Fruit fly (Drosophila melanogaster) whole organism, embryonic: ENCODE data around the gene Idi.
A peak's percentile ranks its signal among the peaks of the same experiment; 100 is the strongest.

Source experiments
- Atf6 ChIP-seq: fragments of 200-800 bp; sonication (Bioruptor generic); IDR thresholded peaks from 2 replicates; pipeline ENCODE4 v1.3.6; 2022; ENCODE audit warnings: missing biosample characterization, missing genetic modification characterization
- Bgb ChIP-seq: fragments of 200-800 bp; sonication (Bioruptor generic); IDR thresholded peaks from 2 replicates; pipeline ENCODE4 v1.3.6; 2022; ENCODE audit warnings: missing biosample characterization, missing genetic modification characterization; ENCODE audit not compliant: partially characterized antibody
- CG11696 ChIP-seq: fragments of 200-800 bp; sonication (Bioruptor generic); IDR thresholded peaks from 2 replicates; pipeline ENCODE4 v1.3.6; 2022; ENCODE audit warnings: missing biosample characterization, missing genetic modification characterization
- CG12219 ChIP-seq: fragments of 200-800 bp; sonication (Bioruptor generic); optimal IDR thresholded peaks from 3 replicates; lab custom pipeline; 2018; ENCODE audit warnings: missing biosample characterization, mild to moderate bottlenecking, missing genetic modification characterization
- CG12769 ChIP-seq: fragments of 200-800 bp; sonication (Bioruptor generic); optimal IDR thresholded peaks from 2 replicates; lab custom pipeline; 2019; ENCODE audit warnings: missing biosample characterization, mild to moderate bottlenecking, missing genetic modification characterization, moderate library complexity
- CG13287 ChIP-seq: fragments of 200-800 bp; sonication (Bioruptor generic); IDR thresholded peaks from 2 replicates; pipeline ENCODE4 v1.3.6; 2022; ENCODE audit warnings: missing biosample characterization, missing genetic modification characterization; ENCODE audit not compliant: partially characterized antibody
- CG13296 ChIP-seq: fragments of 200-800 bp; sonication (Bioruptor generic); optimal IDR thresholded peaks from 3 replicates; lab custom pipeline; 2018; ENCODE audit warnings: missing biosample characterization, mild to moderate bottlenecking, missing genetic modification characterization
- CG14710 ChIP-seq: fragments of 200-800 bp; sonication (Bioruptor generic); optimal IDR thresholded peaks from 3 replicates; lab custom pipeline; 2019; ENCODE audit warnings: missing biosample characterization, mild to moderate bottlenecking, missing genetic modification characterization, moderate library complexity
- CG14860 ChIP-seq: fragments of 200-800 bp; sonication (Bioruptor generic); IDR thresholded peaks from 3 replicates; pipeline ENCODE4 v1.3.6; 2022; ENCODE audit warnings: missing biosample characterization, missing genetic modification characterization; ENCODE audit not compliant: partially characterized antibody
- CG15601 ChIP-seq: fragments of 200-800 bp; sonication (Bioruptor generic); optimal IDR thresholded peaks from 3 replicates; lab custom pipeline; 2019; ENCODE audit warnings: missing biosample characterization, mild to moderate bottlenecking, missing genetic modification characterization, moderate library complexity
- CG16815 ChIP-seq: fragments of 200-800 bp; sonication (Bioruptor generic); optimal IDR thresholded peaks from 3 replicates; lab custom pipeline; 2017; ENCODE audit warnings: missing biosample characterization, mild to moderate bottlenecking, missing genetic modification characterization
- CG18011 ChIP-seq: fragments of 200-800 bp; sonication (Bioruptor generic); optimal IDR thresholded peaks from 2 replicates; lab custom pipeline; 2017; ENCODE audit warnings: missing biosample characterization, missing genetic modification characterization, mild to moderate bottlenecking, moderate library complexity, missing genotype
- CG30020 ChIP-seq: fragments of 200-800 bp; optimal IDR thresholded peaks from 2 replicates; lab custom pipeline; 2019; ENCODE audit warnings: missing biosample characterization, mild to moderate bottlenecking, missing genetic modification characterization, moderate library complexity
- CG32767 ChIP-seq: fragments of 200-800 bp; sonication (Bioruptor generic); IDR thresholded peaks from 2 replicates; pipeline ENCODE4 v1.3.6; 2022; ENCODE audit warnings: missing biosample characterization, missing genetic modification characterization
- CG3407 ChIP-seq: fragments of 200-800 bp; sonication (Bioruptor generic); optimal IDR thresholded peaks from 2 replicates; lab custom pipeline; 2018; ENCODE audit warnings: missing biosample characterization, mild to moderate bottlenecking, missing genetic modification characterization
- CG3726 ChIP-seq: fragments of 200-800 bp; sonication (Bioruptor generic); IDR thresholded peaks from 3 replicates; pipeline ENCODE4, ENCODE4 v1.3.6; 2022; ENCODE audit warnings: missing biosample characterization, missing genetic modification characterization
- CG6765 ChIP-seq: fragments of 200-800 bp; sonication (Bioruptor generic); optimal IDR thresholded peaks from 3 replicates; lab custom pipeline; 2017; ENCODE audit warnings: missing biosample characterization, mild to moderate bottlenecking, missing genetic modification characterization
- CG8944 ChIP-seq: fragments of 200-800 bp; sonication (Bioruptor generic); optimal IDR thresholded peaks from 3 replicates; lab custom pipeline; 2016; ENCODE audit warnings: missing biosample characterization, missing genetic modification characterization
- CG9437 ChIP-seq: fragments of 200-800 bp; sonication (Bioruptor generic); optimal IDR thresholded peaks from 2 replicates; lab custom pipeline; 2018; ENCODE audit warnings: missing biosample characterization, mild to moderate bottlenecking, missing genetic modification characterization
- CG9727 ChIP-seq: fragments of 200-800 bp; sonication (Bioruptor generic); optimal IDR thresholded peaks from 3 replicates; lab custom pipeline; 2017; ENCODE audit warnings: missing biosample characterization, mild to moderate bottlenecking, missing genetic modification characterization
- CG9797 ChIP-seq: fragments of 200-800 bp; sonication (Bioruptor generic); optimal IDR thresholded peaks from 3 replicates; lab custom pipeline; 2018; ENCODE audit warnings: missing biosample characterization, mild to moderate bottlenecking, missing genetic modification characterization
- Camta ChIP-seq: fragments of 200-800 bp; sonication (Bioruptor generic); optimal IDR thresholded peaks from 2 replicates; lab custom pipeline; 2016; ENCODE audit warnings: missing biosample characterization, missing genetic modification characterization
- CkIIα-i1 ChIP-seq: fragments of 200-800 bp; sonication (Bioruptor generic); IDR thresholded peaks from 2 replicates; pipeline ENCODE4 v1.3.6; 2022; ENCODE audit warnings: missing biosample characterization, missing genetic modification characterization
- CrebB ChIP-seq: fragments of 200-800 bp; sonication (Bioruptor generic); optimal IDR thresholded peaks from 3 replicates; lab custom pipeline; 2018; ENCODE audit warnings: missing biosample characterization, mild to moderate bottlenecking, missing genetic modification characterization
- Dll ChIP-seq: fragments of 200-800 bp; sonication (Bioruptor generic); IDR thresholded peaks from 4 replicates; pipeline ENCODE4 v1.3.6; 2022; ENCODE audit warnings: missing biosample characterization, missing genetic modification characterization; ENCODE audit not compliant: partially characterized antibody
- E2f2 ChIP-seq: fragments of 200-800 bp; sonication (Bioruptor generic); IDR thresholded peaks from 2 replicates; pipeline ENCODE4 v1.3.6; 2022; ENCODE audit warnings: missing biosample characterization, missing genetic modification characterization
- Kr ChIP-seq: fragments of 200-800 bp; sonication (Bioruptor generic); optimal IDR thresholded peaks from 2 replicates; lab custom pipeline; 2017; ENCODE audit warnings: missing biosample characterization, mild to moderate bottlenecking, missing genetic modification characterization
- MESR4 ChIP-seq: fragments of 200-800 bp; sonication (Bioruptor generic); optimal IDR thresholded peaks from 2 replicates; lab custom pipeline; 2018; ENCODE audit warnings: missing biosample characterization, mild to moderate bottlenecking, missing genetic modification characterization, moderate library complexity
- Meics ChIP-seq: fragments of 200-800 bp; sonication (Bioruptor generic); optimal IDR thresholded peaks from 2 replicates; lab custom pipeline; 2017; ENCODE audit warnings: missing biosample characterization, mild to moderate bottlenecking, missing genetic modification characterization
- NC2α ChIP-seq: fragments of 200-800 bp; sonication (Bioruptor generic); optimal IDR thresholded peaks from 2 replicates; lab custom pipeline; 2016; ENCODE audit warnings: missing biosample characterization, missing genetic modification characterization
- NfI ChIP-seq: fragments of 200-800 bp; sonication (Bioruptor generic); optimal IDR thresholded peaks from 3 replicates; lab custom pipeline; 2018; ENCODE audit warnings: missing biosample characterization, mild to moderate bottlenecking, missing genetic modification characterization, moderate library complexity
- Ptx1 ChIP-seq: fragments of 200-800 bp; sonication (Bioruptor generic); IDR thresholded peaks from 2 replicates; pipeline ENCODE4 v1.3.6; 2022; ENCODE audit warnings: missing biosample characterization, missing genetic modification characterization
- Side ChIP-seq: fragments of 200-800 bp; sonication (Bioruptor generic); optimal IDR thresholded peaks from 2 replicates; lab custom pipeline; 2016; ENCODE audit warnings: missing biosample characterization, missing genetic modification characterization
- Vsx1 ChIP-seq: fragments of 200-800 bp; sonication (Bioruptor generic); optimal IDR thresholded peaks from 2 replicates; lab custom pipeline; 2017; ENCODE audit warnings: missing biosample characterization, mild to moderate bottlenecking, missing genetic modification characterization, missing genetic modification reagents
- aop ChIP-seq: fragments of 200-800 bp; sonication (Bioruptor generic); IDR thresholded peaks from 2 replicates; pipeline ENCODE4 v1.3.6; 2022; ENCODE audit warnings: missing biosample characterization, missing genetic modification characterization
- bbx ChIP-seq: fragments of 200-800 bp; sonication (Bioruptor generic); IDR thresholded peaks from 2 replicates; pipeline ENCODE4 v1.3.6; 2022; ENCODE audit warnings: missing biosample characterization, missing genetic modification characterization; ENCODE audit not compliant: partially characterized antibody
- bowl ChIP-seq: fragments of 200-800 bp; sonication (Bioruptor generic); IDR thresholded peaks from 2 replicates; pipeline ENCODE4 v1.3.6; 2022; ENCODE audit warnings: missing biosample characterization, missing genetic modification characterization
- bsh ChIP-seq, 2 experiments: fragments of 200-800 bp; sonication (Bioruptor generic); optimal IDR thresholded peaks; 2 replicates each; lab custom pipeline; 2017 to 2018; ENCODE audit warnings: mild to moderate bottlenecking in 2 of 2, missing biosample characterization in 2 of 2, missing genetic modification characterization in 2 of 2, moderate library complexity in 1 of 2
- crol ChIP-seq: fragments of 200-800 bp; sonication (Bioruptor generic); IDR thresholded peaks from 2 replicates; pipeline ENCODE4 v1.3.6; 2022; ENCODE audit warnings: missing biosample characterization, missing genetic modification characterization
- gce ChIP-seq: fragments of 200-800 bp; sonication (Bioruptor generic); IDR thresholded peaks from 3 replicates; pipeline ENCODE4 v1.3.6; 2022; ENCODE audit warnings: missing biosample characterization, missing genetic modification characterization
- kay ChIP-seq: fragments of 200-800 bp; sonication (Bioruptor generic); optimal IDR thresholded peaks from 2 replicates; lab custom pipeline; 2016; ENCODE audit warnings: missing biosample characterization, missing genetic modification characterization
- onecut ChIP-seq: fragments of 200-800 bp; sonication (Bioruptor generic); IDR thresholded peaks from 2 replicates; pipeline ENCODE4 v1.3.6; 2022; ENCODE audit warnings: missing biosample characterization, missing genetic modification characterization
- pan ChIP-seq, 4 experiments: fragments of >200 bp in 3 of 4; fragments of 200-800 bp in 1 of 4; sonication (Bioruptor generic) in 1 of 4; optimal IDR thresholded peaks in 3 of 4; IDR thresholded peaks in 1 of 4; 2 replicates each; pipeline versions ENCODE4 v1.3.6 to Lab custom; 2017 to 2022; ENCODE audit warnings: missing biosample characterization in 2 of 4, missing genetic modification characterization in 2 of 4, mixed read lengths in 1 of 4
- prd ChIP-seq, 3 experiments: fragments of >200 bp in 2 of 3; fragments of 200-800 bp in 1 of 3; sonication (Bioruptor generic) in 1 of 3; optimal IDR thresholded peaks in 2 of 3; IDR thresholded peaks in 1 of 3; 2 replicates in 2 of 3; 3 replicates in 1 of 3; pipeline versions ENCODE4 v1.3.6 to Lab custom; 2017 to 2022; ENCODE audit warnings: missing biosample characterization in 1 of 3, missing genetic modification characterization in 1 of 3
- sna ChIP-seq: fragments of 200-800 bp; sonication (Bioruptor generic); IDR thresholded peaks from 2 replicates; pipeline ENCODE4 v1.3.6; 2022; ENCODE audit warnings: missing biosample characterization, missing genetic modification characterization; ENCODE audit not compliant: partially characterized antibody
- stc ChIP-seq: fragments of 200-800 bp; sonication (Bioruptor generic); IDR thresholded peaks from 2 replicates; pipeline ENCODE4 v1.3.6; 2022; ENCODE audit warnings: missing biosample characterization, missing genetic modification characterization
- sug ChIP-seq: fragments of 200-800 bp; optimal IDR thresholded peaks from 2 replicates; lab custom pipeline; 2019; ENCODE audit warnings: missing biosample characterization, mild to moderate bottlenecking, missing genetic modification characterization, moderate library complexity
- zen ChIP-seq: fragments of 200-800 bp; sonication (Bioruptor generic); optimal IDR thresholded peaks from 3 replicates; lab custom pipeline; 2018; ENCODE audit warnings: missing biosample characterization, mild to moderate bottlenecking, missing genetic modification characterization, moderate library complexity

Gene Idi

dm6 chr3R:21296038-21296727 is 26.3 kb downstream of the Idi start (continued):
- TF ChIP-seq sug (peak; percentile 87), gce (GFP tag; lab: Robert Waterston, UW) (no peak), onecut (GFP tag; lab: Robert Waterston, UW) (peak; percentile 97), CG15601 (tag; lab: Kevin White, UChicago) (peak; percentile 81), Atf6 (GFP tag; lab: Robert Waterston, UW) (no peak), E2f2 (GFP tag; lab: Robert Waterston, UW) (no peak), CG11696 (GFP tag; lab: Robert Waterston, UW) (no peak), kay (GFP tag; lab: Kevin White, UChicago) (peak; percentile 68), Bgb (GFP tag; lab: Robert Waterston, UW) (no peak), Kr (no peak), CG9437 (GFP tag; lab: Kevin White, UChicago) (peak; percentile 83), prd (optimal IDR thresholded peaks at IDR 0.05; lab: Kevin White, UChicago) (no peak), prd (GFP tag; IDR thresholded peaks at IDR 0.05; lab: Robert Waterston, UW) (no peak), CG9797 (GFP tag; lab: Kevin White, UChicago) (no peak), bbx (GFP tag; lab: Robert Waterston, UW) (no peak), CG16815 (peak; percentile 75), CG6765 (GFP tag; lab: Kevin White, UChicago) (peak; percentile 88), Vsx1 (GFP tag; lab: Kevin White, UChicago) (peak; percentile 15), CG3407 (GFP tag; lab: Kevin White, UChicago) (no peak), CG30020 (peak; percentile 60), stc (GFP tag; lab: Robert Waterston, UW) (no peak), sna (GFP tag; lab: Robert Waterston, UW) (no peak), bowl (GFP tag; lab: Robert Waterston, UW) (no peak), Camta (GFP tag; lab: Kevin White, UChicago) (peak; percentile 47), pan (optimal IDR thresholded peaks at IDR 0.05; lab: Kevin White, UChicago) (no peak), pan (GFP tag; optimal IDR thresholded peaks at IDR 0.05 in 1 of 2, IDR thresholded peaks at IDR 0.05 in 1 of 2) (no peak), MESR4 (GFP tag; lab: Kevin White, UChicago) (peak; percentile 32), CG12769 (tag; lab: Kevin White, UChicago) (peak; percentile 86), crol (GFP tag; lab: Robert Waterston, UW) (no peak), CG3726 (GFP tag; lab: Robert Waterston, UW) (no peak), NC2α (GFP tag; lab: Kevin White, UChicago) (peak; percentile 42), CG14710 (tag; lab: Kevin White, UChicago) (peak; percentile 84), CG13296 (peak; percentile 91), Meics (peak; percentile 91), bsh (GFP tag; optimal IDR thresholded peaks at IDR 0.05; lab: Kevin White, UChicago) (peak; percentile 85 to 89), CG8944 (GFP tag; lab: Kevin White, UChicago) (peak; percentile 44), CG12219 (GFP tag; lab: Kevin White, UChicago) (peak; percentile 88), NfI (GFP tag; lab: Kevin White, UChicago) (peak; percentile 90), aop (GFP tag; lab: Robert Waterston, UW) (no peak), Ptx1 (no peak), CG13287 (no peak), CG32767 (GFP tag; lab: Robert Waterston, UW) (no peak), CG18011 (GFP tag; lab: Kevin White, UChicago) (peak; percentile 59), Dll (GFP tag; lab: Robert Waterston, UW) (no peak), CG9727 (GFP tag; lab: Kevin White, UChicago) (peak; percentile 86), CkIIα-i1 (GFP tag; lab: Robert Waterston, UW) (no peak), Side (GFP tag; lab: Kevin White, UChicago) (peak; percentile 48), CG14860 (GFP tag; lab: Robert Waterston, UW) (no peak), zen (tag; lab: Kevin White, UChicago) (peak; percentile 65), CrebB (peak; percentile 79)
